Fruit fly (Drosophila melanogaster): ENCODE measurements around the gene CG10510.

DNA sequence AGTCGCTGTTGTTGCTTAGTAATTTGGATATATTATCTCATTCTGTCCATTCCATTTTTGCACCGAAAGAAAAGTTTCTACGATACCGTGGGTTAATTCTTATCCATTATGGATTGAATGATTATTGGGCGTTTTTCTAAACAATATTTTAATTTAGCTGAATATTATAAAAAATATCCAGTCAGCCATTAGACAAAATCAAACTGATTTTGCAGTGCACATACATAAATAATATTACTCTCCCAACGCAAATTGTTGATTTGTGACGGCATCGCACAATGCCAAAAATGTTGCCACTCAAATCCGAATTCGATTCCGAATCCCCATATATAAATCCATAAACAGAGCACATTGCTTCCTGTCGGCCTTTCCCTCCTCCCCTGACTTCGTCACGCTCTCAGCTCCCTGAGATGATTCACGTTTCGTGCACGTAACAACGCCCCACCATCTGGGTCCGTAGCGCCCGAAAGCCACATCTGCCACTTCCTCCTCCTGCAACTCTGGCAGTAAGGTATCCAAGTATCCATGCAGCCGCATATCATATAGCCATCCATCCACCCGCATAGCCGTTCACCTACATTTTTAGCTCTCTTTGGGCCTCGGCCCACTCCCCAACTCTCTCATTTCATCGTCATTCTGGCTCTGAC is 32.8 kb downstream of the CG10510 start:
- TF ChIP-seq usp (GFP tag; optimal IDR thresholded peaks at IDR 0.05) (no peak), CG8478 (optimal IDR thresholded peaks at IDR 0.05) (no peak), psq (optimal IDR thresholded peaks at IDR 0.05) (no peak), Dll (optimal IDR thresholded peaks at IDR 0.05) (no peak)

All from whole organism.